Comparison of ENCODE assay signal across 4 worm cellular contexts in genomic region chrV:10201913-10202312, ce11.
TF ChIP-seq lines count a peak whose summit lies in the region.

ZK856.7 (plus strand) TSS chrV:10202098.

TF ChIP-seq in whole organism, L1 larva, 84 proteins besides CTCF, POLR2A, EP300 and RAD21:
- TF ChIP-seq mef-2 (tag; optimal IDR thresholded peaks at IDR 0.05; lab: Kevin White, UChicago), result no peak
- peak; percentile 16 for TF ChIP-seq nhr-20 (tag; optimal IDR thresholded peaks at IDR 0.05; lab: Kevin White, UChicago)
- peak; percentile 9 for TF ChIP-seq blmp-1 (tag; optimal IDR thresholded peaks at IDR 0.05; lab: Kevin White, UChicago)

TF ChIP-seq in whole organism, L2 larva, 48 proteins besides CTCF, POLR2A, EP300 and RAD21:
- TF ChIP-seq mdl-1 (tag; optimal IDR thresholded peaks at IDR 0.05; lab: Kevin White, UChicago) (no peak), ztf-11 (tag; optimal IDR thresholded peaks at IDR 0.05; lab: Kevin White, UChicago) (no peak), nhr-77 (tag; optimal IDR thresholded peaks at IDR 0.05; lab: Kevin White, UChicago) (no peak), sma-3 (GFP tag; optimal IDR thresholded peaks at IDR 0.05; lab: Kevin White, UChicago) (no peak), lsy-2 (tag; optimal IDR thresholded peaks at IDR 0.05; lab: Kevin White, UChicago) (peak in 1 of 2 experiments; percentile 11), skn-1 (tag; optimal IDR thresholded peaks at IDR 0.05; lab: Kevin White, UChicago) (no peak), mab-5 (tag; optimal IDR thresholded peaks at IDR 0.05; lab: Kevin White, UChicago) (no peak), unc-39 (tag; optimal IDR thresholded peaks at IDR 0.05; lab: Kevin White, UChicago) (no peak), lin-11 (tag; optimal IDR thresholded peaks at IDR 0.05; lab: Kevin White, UChicago) (no peak), dmd-4 (tag; optimal IDR thresholded peaks at IDR 0.05; lab: Kevin White, UChicago) (no peak), ZK546.5 (tag; optimal IDR thresholded peaks at IDR 0.05; lab: Kevin White, UChicago) (no peak), ztf-1 (GFP tag; conservative IDR thresholded peaks at IDR 0.05; lab: Robert Waterston, UW) (no peak), nhr-23 (tag; optimal IDR thresholded peaks at IDR 0.05; lab: Kevin White, UChicago) (no peak), nhr-12 (tag; optimal IDR thresholded peaks at IDR 0.05; lab: Kevin White, UChicago) (no peak), nhr-25 (tag; optimal IDR thresholded peaks at IDR 0.05; lab: Kevin White, UChicago) (peak; percentile 25), crh-2 (tag; optimal IDR thresholded peaks at IDR 0.05; lab: Kevin White, UChicago) (peak; percentile 37), gmeb-1 (tag; optimal IDR thresholded peaks at IDR 0.05; lab: Kevin White, UChicago) (no peak), elt-1 (tag; optimal IDR thresholded peaks at IDR 0.05; lab: Kevin White, UChicago) (no peak), ceh-16 (tag; optimal IDR thresholded peaks at IDR 0.05; lab: Kevin White, UChicago) (no peak)

TF ChIP-seq in whole organism, L3 larva, 47 proteins besides CTCF, POLR2A, EP300 and RAD21:
- TF ChIP-seq nhr-12 (tag; optimal IDR thresholded peaks at IDR 0.05; lab: Kevin White, UChicago) (no peak), mdl-1 (tag; optimal IDR thresholded peaks at IDR 0.05; lab: Kevin White, UChicago) (no peak), unc-39 (tag; optimal IDR thresholded peaks at IDR 0.05; lab: Kevin White, UChicago) (no peak), zag-1 (tag; optimal IDR thresholded peaks at IDR 0.05; lab: Kevin White, UChicago) (no peak), nhr-67 (tag; optimal IDR thresholded peaks at IDR 0.05; lab: Kevin White, UChicago) (no peak), nhr-23 (tag; optimal IDR thresholded peaks at IDR 0.05; lab: Kevin White, UChicago) (peak; percentile 25), ZK546.5 (tag; optimal IDR thresholded peaks at IDR 0.05; lab: Kevin White, UChicago) (no peak), nhr-77 (tag; optimal IDR thresholded peaks at IDR 0.05; lab: Kevin White, UChicago) (no peak)

TF ChIP-seq in whole organism, L4 larva, 104 proteins besides CTCF, POLR2A, EP300 and RAD21:
- TF ChIP-seq lsy-2 (tag; optimal IDR thresholded peaks at IDR 0.05; lab: Kevin White, UChicago), result peak in 1 of 2 experiments; percentile 46
- TF ChIP-seq sdz-12 (GFP tag; optimal IDR thresholded peaks at IDR 0.05; lab: Kevin White, UChicago), result no peak
- TF ChIP-seq Y48G9A.11 (GFP tag; IDR thresholded peaks at IDR 0.05; lab: Robert Waterston, UW), result no peak
- no peak for TF ChIP-seq cey-2 (tag; optimal IDR thresholded peaks at IDR 0.05; lab: Kevin White, UChicago; ENCODE audit: borderline replicate concordance, insufficient read depth)
- TF ChIP-seq dve-1 (tag; optimal IDR thresholded peaks at IDR 0.05; lab: Kevin White, UChicago; ENCODE audit: insufficient read depth), result peak; percentile 51
- peak in 1 of 2 experiments; percentile 73 for TF ChIP-seq unc-62 (GFP tag; optimal IDR thresholded peaks at IDR 0.05 in 1 of 2; lab: Kevin White, UChicago)
- no peak for TF ChIP-seq unc-62 (tag; optimal IDR thresholded peaks at IDR 0.05; lab: Kevin White, UChicago)
- peak in 1 of 2 experiments; percentile 18 for TF ChIP-seq mdl-1 (tag; optimal IDR thresholded peaks at IDR 0.05; lab: Kevin White, UChicago)
- peak; percentile 82 for TF ChIP-seq nhr-28 (tag; optimal IDR thresholded peaks at IDR 0.05; lab: Kevin White, UChicago)
- no peak for TF ChIP-seq jun-1 (tag; optimal IDR thresholded peaks at IDR 0.05; lab: Kevin White, UChicago)
- TF ChIP-seq pqm-1 (tag; optimal IDR thresholded peaks at IDR 0.05; lab: Kevin White, UChicago), result no peak
- TF ChIP-seq dmd-9 (GFP tag; IDR thresholded peaks at IDR 0.05; lab: Robert Waterston, UW), result 0 out of 2 replicates have a peak, but pooled peaks have one; percentile 42
- TF ChIP-seq aha-1 (tag; lab: Kevin White, UChicago), result peak; percentile 8
TF ChIP-seq in whole organism, L4 larva: peak in this region for 7.

Comparison
In these comparisons a context has a peak if more than half of its experiments do, and no peak if none do; other contexts are left out.
1. Of the 29 proteins assayed by ChIP-seq in both whole organism, L4 larva and whole organism, L1 larva: peak only in whole organism, L4 larva: aha-1 and nhr-28; only in whole organism, L1 larva: none; in both: none; in neither: 24; mixed calls (peak in some experiments, not most) for 3.